Worm (Caenorhabditis elegans): Measurements from ENCODE around the gene Y22D7AL.9.

Gene Y22D7AL.9

ce11 chrIII:1618915-1619314 lies 5.1 kb upstream of the Y22D7AL.9 start, which contains the start of gene Y22D7AL.10 (continued):
- no peak for TF ChIP-seq daf-8 (GFP tag; IDR thresholded peaks at IDR 0.05)
- peak; percentile 93 for TF ChIP-seq nhr-10 (tag; optimal IDR thresholded peaks at IDR 0.05)
- TF ChIP-seq ceh-32 (tag; optimal IDR thresholded peaks at IDR 0.05; ENCODE audit: poor library complexity), result peak; percentile 79
- peak in 1 of 2 experiments; percentile 76 for TF ChIP-seq mdl-1 (tag; optimal IDR thresholded peaks at IDR 0.05)
- TF ChIP-seq spr-3 (GFP tag; optimal IDR thresholded peaks at IDR 0.05), result peak; percentile 98
- peak; percentile 90 for TF ChIP-seq Y5F2A.4 (GFP tag; optimal IDR thresholded peaks at IDR 0.05)
- TF ChIP-seq vab-7 (GFP tag; IDR thresholded peaks at IDR 0.05), result peak; percentile 95
- peak; percentile 80 to 93 for TF ChIP-seq hif-1 (tag; optimal IDR thresholded peaks at IDR 0.05)
- peak; percentile 94 for TF ChIP-seq F10B5.3 (tag; optimal IDR thresholded peaks at IDR 0.05)
- peak; percentile 97 for TF ChIP-seq arid-1 (GFP tag; conservative IDR thresholded peaks at IDR 0.05)
- TF ChIP-seq lin-38 (GFP tag; IDR thresholded peaks at IDR 0.05), result peak; percentile 96
- peak; percentile 72 for TF ChIP-seq mxl-3 (GFP tag; optimal IDR thresholded peaks at IDR 0.05)
- no peak for TF ChIP-seq unc-39 (tag; optimal IDR thresholded peaks at IDR 0.05)
- TF ChIP-seq unc-62 (GFP tag; optimal IDR thresholded peaks at IDR 0.05 in 1 of 2), result peak in 1 of 2 experiments; percentile 100
- peak; percentile 79 for TF ChIP-seq unc-62 (tag; optimal IDR thresholded peaks at IDR 0.05)
- TF ChIP-seq lin-39 (tag; optimal IDR thresholded peaks at IDR 0.05), result peak; percentile 17
- TF ChIP-seq daf-19 (GFP tag; conservative IDR thresholded peaks at IDR 0.05), result peak; percentile 89
- TF ChIP-seq saeg-2 (GFP tag; IDR thresholded peaks at IDR 0.05), result peak; percentile 97
- peak; percentile 88 for TF ChIP-seq jun-1 (tag; optimal IDR thresholded peaks at IDR 0.05)
- peak; percentile 98 for TF ChIP-seq php-3 (GFP tag; IDR thresholded peaks at IDR 0.05)
- TF ChIP-seq madf-9 (GFP tag; conservative IDR thresholded peaks at IDR 0.05), result peak; percentile 93
- peak; percentile 11 for TF ChIP-seq skn-1 (tag; optimal IDR thresholded peaks at IDR 0.05)
- peak; percentile 93 for TF ChIP-seq nhr-25 (tag; optimal IDR thresholded peaks at IDR 0.05; ENCODE audit: borderline replicate concordance, insufficient read depth)
- TF ChIP-seq aly-2 (tag; optimal IDR thresholded peaks at IDR 0.05), result no peak
- TF ChIP-seq dmd-8 (GFP tag; IDR thresholded peaks at IDR 0.05), result peak; percentile 73
- TF ChIP-seq ZK546.5 (tag; optimal IDR thresholded peaks at IDR 0.05), result peak in 1 of 2 experiments; percentile 61
- TF ChIP-seq lin-13 (GFP tag; optimal IDR thresholded peaks at IDR 0.05), result peak; percentile 98
- peak; percentile 97 for TF ChIP-seq ceh-20 (GFP tag; IDR thresholded peaks at IDR 0.05)
- TF ChIP-seq attf-4 (tag; optimal IDR thresholded peaks at IDR 0.05), result no peak
- TF ChIP-seq zip-2 (tag; optimal IDR thresholded peaks at IDR 0.05), result peak; percentile 84
- TF ChIP-seq zfp-3 (GFP tag; conservative IDR thresholded peaks at IDR 0.05), result peak; percentile 96
- TF ChIP-seq zag-1 (tag; optimal IDR thresholded peaks at IDR 0.05), result peak; percentile 17
- peak; percentile 80 for TF ChIP-seq ZK337.2 (GFP tag; IDR thresholded peaks at IDR 0.05)
- peak; percentile 98 for TF ChIP-seq rbr-2 (tag; optimal IDR thresholded peaks at IDR 0.05)
- TF ChIP-seq unc-130 (GFP tag; optimal IDR thresholded peaks at IDR 0.05), result peak; percentile 97
- no peak for TF ChIP-seq nhr-237 (tag; optimal IDR thresholded peaks at IDR 0.05)
- TF ChIP-seq lin-29 (GFP tag; IDR thresholded peaks at IDR 0.05), result peak; percentile 98
- peak; percentile 74; the same call in 1 of the 2 replicates for TF ChIP-seq Y75B8A.6 (GFP tag; IDR thresholded peaks at IDR 0.05)
- peak; percentile 89 for TF ChIP-seq nhr-111 (GFP tag; optimal IDR thresholded peaks at IDR 0.05)
- no peak for TF ChIP-seq pqm-1 (tag; optimal IDR thresholded peaks at IDR 0.05)
- peak; percentile 83 to 95 for TF ChIP-seq daf-16 (GFP tag; optimal IDR thresholded peaks at IDR 0.05)
- TF ChIP-seq daf-16 (tag; optimal IDR thresholded peaks at IDR 0.05), result peak; percentile 71
- peak; percentile 94 for TF ChIP-seq lin-15B (tag; optimal IDR thresholded peaks at IDR 0.05)
- peak; percentile 96 for TF ChIP-seq mes-2 (tag; optimal IDR thresholded peaks at IDR 0.05; ENCODE audit: poor library complexity, severe bottlenecking)
- peak; percentile 98 for TF ChIP-seq nhr-102 (tag; optimal IDR thresholded peaks at IDR 0.05)
- peak; percentile 92 for TF ChIP-seq nhr-48 (tag; optimal IDR thresholded peaks at IDR 0.05)
- 0 out of 2 replicates have a peak, but pooled peaks have one; percentile 75 for TF ChIP-seq tag-97 (GFP tag; IDR thresholded peaks at IDR 0.05)
- TF ChIP-seq nhr-28 (tag; optimal IDR thresholded peaks at IDR 0.05), result peak; percentile 83
- peak; percentile 97 for TF ChIP-seq tra-1 (GFP tag; IDR thresholded peaks at IDR 0.05)
- TF ChIP-seq F44E2.7 (GFP tag; IDR thresholded peaks at IDR 0.05), result peak; percentile 87
- peak; percentile 95 for TF ChIP-seq dmd-9 (GFP tag; IDR thresholded peaks at IDR 0.05)
